Worm (Caenorhabditis elegans): ENCODE data around the gene F37B4.15.

ce11 chrV:2903227-2903626 lies 11.2 kb downstream of the F37B4.15 start, which contains the start of gene C31B8.7:
- no peak for TF ChIP-seq pha-4 (tag; optimal IDR thresholded peaks at IDR 0.05)
- no peak for TF ChIP-seq nhr-237 (tag; optimal IDR thresholded peaks at IDR 0.05)

Measured in whole organism, mixed stage, embryonic.